Worm (Caenorhabditis elegans) whole organism, young adult: ENCODE measurements around the gene lgc-1.

Source experiments
- B0019.2 ChIP-seq: fragments of 200-800 bp; sonication (Bioruptor generic); conservative IDR thresholded peaks from 2 replicates; pipeline ENCODE4 v1.3.6; 2022; ENCODE audit warnings: missing genetic modification reagents, missing genetic modification characterization, missing compliant biosample characterization
- Y56A3A.18 ChIP-seq: fragments of 200-800 bp; sonication (Bioruptor generic); IDR thresholded peaks from 2 replicates; pipeline ENCODE4 v1.3.6; 2022; ENCODE audit warnings: missing genetic modification reagents, missing genetic modification characterization, missing compliant biosample characterization
- ceh-40 ChIP-seq: fragments of 200-800 bp; sonication (Bioruptor generic); IDR thresholded peaks from 2 replicates; pipeline ENCODE4 v1.3.6; 2022; ENCODE audit warnings: missing genetic modification characterization, missing compliant biosample characterization
- rpc-1 ChIP-seq, 2 experiments: fragments of 150-350 bp in 1 of 2; sonication (generic microtip) in 1 of 2; optimal IDR thresholded peaks; 2 replicates each; lab custom pipeline; 2014 to 2018; ENCODE audit warnings: missing biosample characterization in 1 of 2, missing genetic modification characterization in 1 of 2, missing genetic modification reagents in 1 of 2, missing genotype in 1 of 2
- sptf-2 ChIP-seq: fragments of 200-800 bp; sonication (Bioruptor generic); optimal IDR thresholded peaks from 2 replicates; lab custom pipeline; 2018; ENCODE audit warnings: mild to moderate bottlenecking, missing genetic modification characterization, missing compliant biosample characterization
- xnd-1 ChIP-seq: sonication (generic microtip); optimal IDR thresholded peaks from 2 replicates; lab custom pipeline; 2016; ENCODE audit warnings: missing genotype, missing genetic modification reagents, missing genetic modification characterization, missing compliant biosample characterization
- ztf-25 ChIP-seq: fragments of 200-800 bp; sonication (Bioruptor generic); IDR thresholded peaks from 2 replicates; pipeline ENCODE4 v1.3.6; 2022; ENCODE audit warnings: missing genetic modification reagents, missing genetic modification characterization, missing compliant biosample characterization

- TF ChIP-seq B0019.2 (GFP tag; lab: Robert Waterston, UW): no peak
- no peak for TF ChIP-seq ceh-40 (GFP tag; lab: Robert Waterston, UW)
- TF ChIP-seq rpc-1 (optimal IDR thresholded peaks at IDR 0.05; lab: Kevin White, UChicago): no peak
- TF ChIP-seq rpc-1 (tag; optimal IDR thresholded peaks at IDR 0.05; lab: Kevin White, UChicago): no peak
- no peak for TF ChIP-seq sptf-2
- TF ChIP-seq ztf-25 (GFP tag; lab: Robert Waterston, UW): no peak
- TF ChIP-seq xnd-1: no peak
- no peak for TF ChIP-seq Y56A3A.18 (GFP tag; lab: Robert Waterston, UW)
Measured at ce11 chrV:4127435-4127834, 7.4 kb upstream of the lgc-1 start, which contains the start of gene T05B4.13.
